Worm (Caenorhabditis elegans) whole organism, L4/young adult: ENCODE data around the gene W06B4.1.
A peak's percentile ranks its signal among the peaks of the same experiment; 100 is the strongest.

ENCODE experiments used
- W03F9.2 ChIP-seq: fragments of 150-350 bp; optimal IDR thresholded peaks from 2 replicates; lab custom pipeline; 2014; ENCODE audit warnings: missing biosample characterization, missing genetic modification characterization
- him-1 ChIP-seq: sonication (generic microtip); optimal IDR thresholded peaks from 2 replicates; lab custom pipeline; 2016; ENCODE audit warnings: missing genotype, missing genetic modification reagents, missing genetic modification characterization, missing compliant biosample characterization

ce11 chrII:4506552-4507291 is 35.3 kb downstream of the W06B4.1 start:
- TF ChIP-seq W03F9.2 (peak; percentile 20), him-1 (tag; lab: Kevin White, UChicago) (peak; percentile 67)
